Worm (Caenorhabditis elegans) whole organism, mixed stage, embryonic: ENCODE results near the gene grl-22.

Source experiments
- M03D4.4 ChIP-seq: sonication (generic microtip); optimal IDR thresholded peaks from 2 replicates; lab custom pipeline; 2017; ENCODE audit warnings: mild to moderate bottlenecking, missing genetic modification characterization, missing compliant biosample characterization
- bed-3 ChIP-seq: fragments of 200-800 bp; sonication (Bioruptor generic); optimal IDR thresholded peaks from 3 replicates; lab custom pipeline; 2018; ENCODE audit warnings: mild to moderate bottlenecking, missing genetic modification characterization, moderate library complexity, missing compliant biosample characterization
- blmp-1 ChIP-seq: fragments of 150-350 bp; optimal IDR thresholded peaks from 2 replicates; lab custom pipeline; 2014; ENCODE audit warnings: missing biosample characterization, missing genetic modification characterization
- ceh-39 ChIP-seq: fragments of 150-350 bp; optimal IDR thresholded peaks from 2 replicates; lab custom pipeline; 2014; ENCODE audit warnings: missing biosample characterization, missing genetic modification characterization
- ceh-43 ChIP-seq: fragments of 200-800 bp; sonication (Bioruptor generic); optimal IDR thresholded peaks from 2 replicates; lab custom pipeline; 2018; ENCODE audit warnings: mild to moderate bottlenecking, missing genetic modification characterization, moderate library complexity, missing compliant biosample characterization
- ces-1 ChIP-seq: fragments of 150-350 bp; optimal IDR thresholded peaks from 2 replicates; lab custom pipeline; 2014; ENCODE audit warnings: missing biosample characterization, missing genetic modification reagents, missing genetic modification characterization
- cnd-1 ChIP-seq: fragments of 200-800 bp; sonication (Bioruptor generic); optimal IDR thresholded peaks from 2 replicates; lab custom pipeline; 2018; ENCODE audit warnings: mild to moderate bottlenecking, missing genetic modification characterization, missing compliant biosample characterization
- drap-1 ChIP-seq: fragments of 200-800 bp; sonication (Bioruptor generic); optimal IDR thresholded peaks from 3 replicates; lab custom pipeline; 2018; ENCODE audit warnings: mild to moderate bottlenecking, missing genetic modification characterization, missing compliant biosample characterization
- elt-1 ChIP-seq: sonication (generic microtip); optimal IDR thresholded peaks from 2 replicates; lab custom pipeline; 2017; ENCODE audit warnings: missing genetic modification characterization, mild to moderate bottlenecking, missing compliant biosample characterization, antibody characterized with exemption, moderate library complexity, borderline replicate concordance; ENCODE audit not compliant: insufficient read depth
- elt-3 ChIP-seq: fragments of 150-350 bp; optimal IDR thresholded peaks from 2 replicates; lab custom pipeline; 2014; ENCODE audit warnings: missing biosample characterization, missing genetic modification characterization
- flh-1 ChIP-seq: fragments of 200-800 bp; sonication (Bioruptor generic); optimal IDR thresholded peaks from 2 replicates; lab custom pipeline; 2018; ENCODE audit warnings: mild to moderate bottlenecking, missing genetic modification characterization, moderate library complexity, missing compliant biosample characterization
- ham-2 ChIP-seq: fragments of 200-800 bp; sonication (Bioruptor generic); optimal IDR thresholded peaks from 2 replicates; lab custom pipeline; 2018; ENCODE audit warnings: mild to moderate bottlenecking, missing genetic modification characterization, missing compliant biosample characterization
- hlh-1 ChIP-seq: fragments of 150-350 bp; optimal IDR thresholded peaks from 2 replicates; lab custom pipeline; 2014; ENCODE audit warnings: missing biosample characterization, missing genetic modification reagents, missing genetic modification characterization
- lin-13 ChIP-seq: fragments of 150-350 bp; optimal IDR thresholded peaks from 2 replicates; lab custom pipeline; 2014; ENCODE audit warnings: missing biosample characterization, missing genetic modification characterization
- lin-32 ChIP-seq: fragments of 200-800 bp; sonication (Bioruptor generic); optimal IDR thresholded peaks from 2 replicates; lab custom pipeline; 2018; ENCODE audit warnings: mild to moderate bottlenecking, missing genetic modification characterization, missing compliant biosample characterization
- lsy-2 ChIP-seq: fragments of 150-350 bp; optimal IDR thresholded peaks from 2 replicates; lab custom pipeline; 2014; ENCODE audit warnings: missing biosample characterization, missing genetic modification characterization
- mep-1 ChIP-seq: fragments of 150-350 bp; optimal IDR thresholded peaks from 2 replicates; lab custom pipeline; 2017; ENCODE audit warnings: missing biosample characterization, missing genetic modification reagents, missing genetic modification characterization, inconsistent platforms
- nhr-12 ChIP-seq: fragments of 150-350 bp; optimal IDR thresholded peaks from 2 replicates; lab custom pipeline; 2014; ENCODE audit warnings: missing biosample characterization, missing genetic modification characterization
- nhr-2 ChIP-seq: fragments of 150-350 bp; optimal IDR thresholded peaks from 2 replicates; lab custom pipeline; 2014; ENCODE audit warnings: missing biosample characterization, missing genetic modification characterization
- nhr-28 ChIP-seq: fragments of 150-350 bp; optimal IDR thresholded peaks from 2 replicates; lab custom pipeline; 2014; ENCODE audit warnings: missing biosample characterization, missing genetic modification characterization
- nhr-76 ChIP-seq: sonication (generic microtip); optimal IDR thresholded peaks from 2 replicates; lab custom pipeline; 2017; ENCODE audit warnings: missing biosample characterization, missing genetic modification characterization
- pha-4 ChIP-seq: fragments of 150-350 bp; optimal IDR thresholded peaks from 2 replicates; lab custom pipeline; 2018; ENCODE audit warnings: missing biosample characterization, missing genetic modification reagents, missing genetic modification characterization
- sem-2 ChIP-seq: fragments of 200-800 bp; sonication (Bioruptor generic); optimal IDR thresholded peaks from 2 replicates; lab custom pipeline; 2018; ENCODE audit warnings: mild to moderate bottlenecking, missing genetic modification characterization, missing compliant biosample characterization
- snpc-4 ChIP-seq: fragments of 150-350 bp; optimal IDR thresholded peaks from 2 replicates; lab custom pipeline; 2014; ENCODE audit warnings: missing biosample characterization, missing genetic modification characterization
- sptf-1 ChIP-seq: sonication (generic microtip); optimal IDR thresholded peaks from 2 replicates; lab custom pipeline; 2017; ENCODE audit warnings: mild to moderate bottlenecking, missing genetic modification characterization, moderate library complexity, missing compliant biosample characterization
- tbx-8 ChIP-seq: fragments of 200-800 bp; sonication (Bioruptor generic); optimal IDR thresholded peaks from 2 replicates; lab custom pipeline; 2018; ENCODE audit warnings: mild to moderate bottlenecking, missing genetic modification characterization, moderate library complexity, missing compliant biosample characterization
- unc-120 ChIP-seq: sonication (generic microtip); optimal IDR thresholded peaks from 2 replicates; lab custom pipeline; 2017; ENCODE audit warnings: missing genetic modification characterization, missing compliant biosample characterization; ENCODE audit not compliant: poor library complexity, severe bottlenecking
- unc-39 ChIP-seq: fragments of 150-350 bp; optimal IDR thresholded peaks from 2 replicates; lab custom pipeline; 2014; ENCODE audit warnings: missing biosample characterization, missing genetic modification characterization
- unc-62 ChIP-seq: fragments of 150-350 bp; optimal IDR thresholded peaks from 2 replicates; lab custom pipeline; 2014; ENCODE audit warnings: missing biosample characterization, missing genetic modification reagents, missing genetic modification characterization
- zip-8 ChIP-seq: fragments of 150-350 bp; optimal IDR thresholded peaks from 2 replicates; lab custom pipeline; 2014; ENCODE audit warnings: missing biosample characterization, missing genetic modification characterization
- ztf-11 ChIP-seq: fragments of 150-350 bp; optimal IDR thresholded peaks from 2 replicates; lab custom pipeline; 2014; ENCODE audit warnings: missing biosample characterization, missing genetic modification characterization

Gene grl-22

ce11 chrIII:5423665-5424133, 9.9 kb upstream of the grl-22 start, which contains the start of gene dnj-24:
Gene dnj-24 (minus strand): TSS chrIII:5424083.
- peak; percentile 50 for TF ChIP-seq ham-2
- TF ChIP-seq drap-1 (GFP tag; lab: Kevin White, UChicago): no peak
- TF ChIP-seq zip-8: no peak

DNA sequence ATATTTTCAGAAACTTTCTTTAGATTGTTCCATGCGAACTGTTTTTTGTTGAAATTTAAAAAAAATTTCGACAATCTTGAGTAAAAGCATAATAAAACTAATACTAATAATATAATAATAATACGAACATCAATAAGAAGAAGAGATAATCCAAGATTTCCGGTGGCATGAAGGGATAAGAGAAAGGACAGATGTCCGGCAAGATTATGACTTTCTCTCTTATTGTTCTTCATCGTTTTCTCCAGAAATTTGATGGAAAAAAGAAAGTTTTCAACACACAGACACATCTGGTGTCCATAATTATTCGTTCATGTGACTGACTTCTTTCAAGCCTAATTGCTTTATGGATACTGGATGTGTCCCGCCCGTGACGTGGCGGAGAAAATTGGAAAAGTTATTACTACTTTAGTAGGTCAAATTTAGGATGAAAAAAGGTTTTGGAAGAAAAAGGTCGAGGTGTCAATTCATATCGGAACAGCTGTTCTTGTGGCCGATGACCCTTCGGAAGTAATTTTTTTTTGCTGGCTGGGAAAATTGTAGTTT, 8.8 kb upstream of the grl-22 start:
- TF ChIP-seq sem-2 (GFP tag; lab: Kevin White, UChicago) (no peak), ces-1 (GFP tag; lab: Kevin White, UChicago) (peak; percentile 22), sptf-1 (tag; lab: Kevin White, UChicago) (no peak), pha-4 (tag; lab: Kevin White, UChicago) (no peak), lin-13 (no peak), ham-2 (no peak), flh-1 (GFP tag; lab: Kevin White, UChicago) (no peak), elt-1 (tag; lab: Kevin White, UChicago) (peak; percentile 60), blmp-1 (peak; percentile 93), unc-62 (GFP tag; lab: Kevin White, UChicago) (no peak), mep-1 (tag; lab: Kevin White, UChicago) (no peak), ceh-43 (GFP tag; lab: Kevin White, UChicago) (no peak), zip-8 (no peak), lsy-2 (no peak), unc-39 (tag; lab: Kevin White, UChicago) (no peak), nhr-2 (no peak), bed-3 (GFP tag; lab: Kevin White, UChicago) (no peak)

DNA sequence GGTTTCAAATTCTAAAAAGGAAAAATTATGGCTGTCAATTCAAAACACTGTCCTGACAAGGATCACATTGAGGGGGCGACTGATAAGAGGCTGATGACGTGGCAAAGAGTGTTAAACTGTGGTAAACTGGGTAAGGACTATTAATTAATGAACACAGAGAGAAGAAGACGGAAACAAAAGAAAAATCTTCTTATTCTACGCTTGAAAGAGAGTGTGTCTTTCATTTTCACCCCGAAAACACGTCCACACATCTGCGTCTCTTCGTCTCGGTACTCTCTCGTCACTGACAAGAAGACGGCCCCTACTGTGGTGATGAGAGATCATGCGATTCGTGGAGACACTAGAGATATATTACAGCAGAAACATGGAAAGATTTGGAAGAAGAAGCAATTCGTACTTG, 7.6 kb upstream of the grl-22 start:
- peak; percentile 6 for TF ChIP-seq hlh-1 (tag; lab: Kevin White, UChicago)
- peak; percentile 43 for TF ChIP-seq blmp-1
- TF ChIP-seq unc-120 (tag; lab: Kevin White, UChicago): peak; percentile 43
- TF ChIP-seq unc-62 (GFP tag; lab: Kevin White, UChicago): peak; percentile 2
- no peak for TF ChIP-seq lin-13

DNA sequence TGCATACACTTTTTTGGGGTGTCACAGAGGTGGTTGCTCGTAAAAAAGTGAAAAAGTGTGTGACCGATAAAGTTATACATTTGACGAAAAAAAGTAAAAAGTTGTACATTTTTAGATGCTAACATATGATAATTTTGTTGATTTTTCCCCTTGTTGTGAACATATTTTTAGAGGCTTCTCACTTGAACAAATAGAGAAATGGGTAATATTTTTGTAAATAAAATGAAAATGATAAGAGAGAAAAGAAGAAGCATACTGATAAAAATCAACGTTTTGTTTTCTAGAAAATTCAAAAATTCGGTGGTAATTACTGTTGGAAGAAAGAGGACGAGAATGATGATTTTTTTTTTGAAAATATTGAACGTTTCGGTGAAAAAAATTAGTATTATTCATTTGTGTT, 6.5 kb upstream of the grl-22 start:
- TF ChIP-seq ztf-11 (tag; lab: Kevin White, UChicago): no peak
- no peak for TF ChIP-seq lin-32 (GFP tag; lab: Kevin White, UChicago)
- no peak for TF ChIP-seq ceh-39 (tag; lab: Kevin White, UChicago)
- TF ChIP-seq lin-13: no peak
- TF ChIP-seq snpc-4 (tag; lab: Kevin White, UChicago): no peak
- TF ChIP-seq tbx-8 (GFP tag; lab: Kevin White, UChicago): no peak
- no peak for TF ChIP-seq nhr-12
- no peak for TF ChIP-seq flh-1 (GFP tag; lab: Kevin White, UChicago)
- no peak for TF ChIP-seq nhr-28 (tag; lab: Kevin White, UChicago)
- no peak for TF ChIP-seq ham-2
- TF ChIP-seq elt-3 (tag; lab: Kevin White, UChicago): no peak
- no peak for TF ChIP-seq drap-1 (GFP tag; lab: Kevin White, UChicago)

- TF ChIP-seq nhr-76 (tag; lab: Kevin White, UChicago) (no peak), lin-13 (no peak), elt-3 (tag; lab: Kevin White, UChicago) (no peak), ztf-11 (tag; lab: Kevin White, UChicago) (no peak), lsy-2 (no peak)
Measured at ce11 chrIII:5419527-5419926, 5.7 kb upstream of the grl-22 start.

ce11 chrIII:5417921-5418320, 4.1 kb upstream of the grl-22 start:
- TF ChIP-seq ztf-11 (tag; lab: Kevin White, UChicago): no peak
- TF ChIP-seq M03D4.4 (tag; lab: Kevin White, UChicago): no peak
- no peak for TF ChIP-seq zip-8
- TF ChIP-seq lsy-2: no peak
- no peak for TF ChIP-seq pha-4 (tag; lab: Kevin White, UChicago)
- TF ChIP-seq lin-13: no peak
- no peak for TF ChIP-seq cnd-1
- TF ChIP-seq sem-2 (GFP tag; lab: Kevin White, UChicago): no peak
- peak; percentile 81 for TF ChIP-seq hlh-1 (tag; lab: Kevin White, UChicago)
- TF ChIP-seq unc-120 (tag; lab: Kevin White, UChicago): peak; percentile 31
- TF ChIP-seq nhr-28 (tag; lab: Kevin White, UChicago): no peak
